Fruit fly (Drosophila melanogaster): ENCODE data around the gene yl.

dm6 chrX:14221182-14221581, 28.2 kb downstream of the yl start:
- TF ChIP-seq usp (GFP tag; optimal IDR thresholded peaks at IDR 0.05) (no peak), CG8478 (optimal IDR thresholded peaks at IDR 0.05) (no peak)
